Fruit fly (Drosophila melanogaster) whole organism, embryonic: Measurements from ENCODE around the gene CG44838.

Experiments
- CG10209 ChIP-seq: fragments of 200-800 bp; sonication (Bioruptor generic); optimal IDR thresholded peaks from 3 replicates; lab custom pipeline; 2017; ENCODE audit warnings: missing biosample characterization, mild to moderate bottlenecking, missing genetic modification characterization, missing genetic modification reagents
- CG10462 ChIP-seq: fragments of 200-800 bp; sonication (Bioruptor generic); optimal IDR thresholded peaks from 2 replicates; lab custom pipeline; 2016; ENCODE audit warnings: missing biosample characterization, missing genetic modification characterization
- CG11085 ChIP-seq: fragments of 200-800 bp; sonication (Bioruptor generic); IDR thresholded peaks from 2 replicates; pipeline ENCODE4 v1.3.6; 2022; ENCODE audit warnings: missing biosample characterization, missing genetic modification characterization
- CG11456 ChIP-seq: fragments of 200-800 bp; sonication (Bioruptor generic); IDR thresholded peaks from 3 replicates; pipeline ENCODE4 v1.3.6; 2022; ENCODE audit warnings: missing biosample characterization, missing genetic modification characterization
- CG12155 ChIP-seq: fragments of 200-800 bp; sonication (Bioruptor generic); optimal IDR thresholded peaks from 3 replicates; lab custom pipeline; 2016; ENCODE audit warnings: missing biosample characterization, missing genetic modification characterization
- CG13624 ChIP-seq: fragments of 200-800 bp; sonication (Bioruptor generic); optimal IDR thresholded peaks from 2 replicates; lab custom pipeline; 2016; ENCODE audit warnings: missing biosample characterization, missing genetic modification characterization
- CG13775 ChIP-seq: fragments of 200-800 bp; sonication (Bioruptor generic); optimal IDR thresholded peaks from 3 replicates; lab custom pipeline; 2017; ENCODE audit warnings: missing biosample characterization, mild to moderate bottlenecking, missing genetic modification characterization
- CG14860 ChIP-seq: fragments of 200-800 bp; sonication (Bioruptor generic); IDR thresholded peaks from 3 replicates; pipeline ENCODE4 v1.3.6; 2022; ENCODE audit warnings: missing biosample characterization, missing genetic modification characterization; ENCODE audit not compliant: partially characterized antibody
- CG15269 ChIP-seq: fragments of 200-800 bp; sonication (Bioruptor generic); optimal IDR thresholded peaks from 2 replicates; lab custom pipeline; 2018; ENCODE audit warnings: missing biosample characterization, mild to moderate bottlenecking, missing genetic modification characterization, moderate library complexity
- CG15514 ChIP-seq: fragments of 200-800 bp; sonication (Bioruptor generic); optimal IDR thresholded peaks from 3 replicates; lab custom pipeline; 2017; ENCODE audit warnings: missing biosample characterization, missing genetic modification characterization, mild to moderate bottlenecking, moderate library complexity, missing genetic modification reagents
- CG15696 ChIP-seq: fragments of 200-800 bp; sonication (Bioruptor generic); optimal IDR thresholded peaks from 2 replicates; lab custom pipeline; 2019; ENCODE audit warnings: missing biosample characterization, mild to moderate bottlenecking, missing genetic modification characterization, moderate library complexity
- CG1602 ChIP-seq: fragments of 200-800 bp; sonication (Bioruptor generic); optimal IDR thresholded peaks from 3 replicates; lab custom pipeline; 2016; ENCODE audit warnings: missing biosample characterization, missing genetic modification characterization
- CG1603 ChIP-seq: fragments of 200-800 bp; sonication (Bioruptor generic); optimal IDR thresholded peaks from 2 replicates; lab custom pipeline; 2019; ENCODE audit warnings: missing biosample characterization, mild to moderate bottlenecking, missing genetic modification characterization, moderate library complexity
- CG17385 ChIP-seq: fragments of 200-800 bp; sonication (Bioruptor generic); optimal IDR thresholded peaks from 3 replicates; lab custom pipeline; 2018; ENCODE audit warnings: missing biosample characterization, mild to moderate bottlenecking, missing genetic modification characterization
- CG18262 ChIP-seq: fragments of 200-800 bp; optimal IDR thresholded peaks from 3 replicates; lab custom pipeline; 2019; ENCODE audit warnings: missing biosample characterization, mild to moderate bottlenecking, missing genetic modification characterization, moderate library complexity
- CG18764 ChIP-seq: fragments of 200-800 bp; sonication (Bioruptor generic); optimal IDR thresholded peaks from 3 replicates; lab custom pipeline; 2016; ENCODE audit warnings: missing biosample characterization, missing genetic modification characterization
- CG3163 ChIP-seq: fragments of 200-800 bp; sonication (Bioruptor generic); optimal IDR thresholded peaks from 3 replicates; lab custom pipeline; 2016; ENCODE audit warnings: missing biosample characterization, missing genetic modification characterization
- CG7928 ChIP-seq: fragments of 200-800 bp; sonication (Bioruptor generic); optimal IDR thresholded peaks from 2 replicates; lab custom pipeline; 2017; ENCODE audit warnings: missing biosample characterization, mild to moderate bottlenecking, missing genetic modification characterization
- CG7963 ChIP-seq: fragments of 200-800 bp; sonication (Bioruptor generic); IDR thresholded peaks from 3 replicates; pipeline ENCODE4 v1.3.6; 2022; ENCODE audit warnings: missing biosample characterization, missing genetic modification characterization; ENCODE audit not compliant: partially characterized antibody
- CG7987 ChIP-seq: fragments of 200-800 bp; sonication (Bioruptor generic); optimal IDR thresholded peaks from 2 replicates; lab custom pipeline; 2018; ENCODE audit warnings: missing biosample characterization, mild to moderate bottlenecking, missing genetic modification characterization, moderate library complexity
- CG8089 ChIP-seq: fragments of 200-800 bp; sonication (Bioruptor generic); optimal IDR thresholded peaks from 3 replicates; lab custom pipeline; 2016; ENCODE audit warnings: missing biosample characterization, missing genetic modification characterization
- CG8388 ChIP-seq: fragments of 200-800 bp; sonication (Bioruptor generic); optimal IDR thresholded peaks from 2 replicates; lab custom pipeline; 2019; ENCODE audit warnings: missing biosample characterization, mild to moderate bottlenecking, missing genetic modification characterization, moderate library complexity
- CG9215 ChIP-seq: fragments of 200-800 bp; sonication (Bioruptor generic); IDR thresholded peaks from 2 replicates; pipeline ENCODE4 v1.3.6; 2022; ENCODE audit warnings: missing biosample characterization, missing genetic modification characterization
- CkIIα-i1 ChIP-seq: fragments of 200-800 bp; sonication (Bioruptor generic); IDR thresholded peaks from 2 replicates; pipeline ENCODE4 v1.3.6; 2022; ENCODE audit warnings: missing biosample characterization, missing genetic modification characterization
- CoRest ChIP-seq: fragments of 200-800 bp; sonication (Bioruptor generic); optimal IDR thresholded peaks from 3 replicates; lab custom pipeline; 2018; ENCODE audit warnings: missing biosample characterization, mild to moderate bottlenecking, missing genetic modification characterization, moderate library complexity
- Doc3 ChIP-seq: fragments of 200-800 bp; sonication (Bioruptor generic); IDR thresholded peaks from 3 replicates; pipeline ENCODE4 v1.3.6; 2022; ENCODE audit warnings: missing biosample characterization, missing genetic modification characterization; ENCODE audit not compliant: partially characterized antibody
- ERR ChIP-seq: fragments of 200-800 bp; sonication (Bioruptor generic); optimal IDR thresholded peaks from 2 replicates; lab custom pipeline; 2016; ENCODE audit warnings: missing biosample characterization, missing genetic modification characterization
- Fer3 ChIP-seq: fragments of 200-800 bp; sonication (Bioruptor generic); optimal IDR thresholded peaks from 2 replicates; lab custom pipeline; 2018; ENCODE audit warnings: missing biosample characterization, mild to moderate bottlenecking, missing genetic modification characterization, moderate library complexity
- HLH54F ChIP-seq: fragments of 200-800 bp; sonication (Bioruptor generic); optimal IDR thresholded peaks from 3 replicates; lab custom pipeline; 2016; ENCODE audit warnings: missing biosample characterization, missing genetic modification characterization
- Jarid2 ChIP-seq: fragments of 200-800 bp; sonication (Bioruptor generic); optimal IDR thresholded peaks from 3 replicates; lab custom pipeline; 2017; ENCODE audit warnings: mild to moderate bottlenecking, missing biosample characterization, missing genetic modification reagents, missing genetic modification characterization
- Lim3 ChIP-seq: fragments of 200-800 bp; sonication (Bioruptor generic); IDR thresholded peaks from 2 replicates; pipeline ENCODE4 v1.3.6; 2022; ENCODE audit warnings: missing biosample characterization, missing genetic modification characterization
- Poxn ChIP-seq: fragments of 200-800 bp; sonication (Bioruptor generic); IDR thresholded peaks from 2 replicates; pipeline ENCODE4 v1.3.6; 2022; ENCODE audit warnings: missing biosample characterization, missing genetic modification characterization
- ci ChIP-seq: fragments of 200-800 bp; sonication (Bioruptor generic); IDR thresholded peaks from 3 replicates; pipeline ENCODE4 v1.3.6; 2022; ENCODE audit warnings: missing biosample characterization, missing genetic modification characterization
- disco-r ChIP-seq: fragments of 200-800 bp; sonication (Bioruptor generic); optimal IDR thresholded peaks from 2 replicates; lab custom pipeline; 2016; ENCODE audit warnings: missing biosample characterization, missing genetic modification characterization
- ems ChIP-seq: fragments of 200-800 bp; sonication (Bioruptor generic); optimal IDR thresholded peaks from 3 replicates; lab custom pipeline; 2016; ENCODE audit warnings: missing biosample characterization, missing genetic modification characterization
- fu2 ChIP-seq: fragments of 200-800 bp; sonication (Bioruptor generic); optimal IDR thresholded peaks from 2 replicates; lab custom pipeline; 2016; ENCODE audit warnings: missing biosample characterization, missing genetic modification characterization
- gce ChIP-seq: fragments of 200-800 bp; sonication (Bioruptor generic); IDR thresholded peaks from 3 replicates; pipeline ENCODE4 v1.3.6; 2022; ENCODE audit warnings: missing biosample characterization, missing genetic modification characterization
- gcm2 ChIP-seq: fragments of 200-800 bp; sonication (Bioruptor generic); optimal IDR thresholded peaks from 2 replicates; lab custom pipeline; 2016; ENCODE audit warnings: missing biosample characterization, missing genetic modification characterization
- gsb-n ChIP-seq: fragments of 200-800 bp; sonication (Bioruptor generic); optimal IDR thresholded peaks from 3 replicates; lab custom pipeline; 2018; ENCODE audit warnings: missing biosample characterization, mild to moderate bottlenecking, missing genetic modification characterization
- hbn ChIP-seq: fragments of 200-800 bp; sonication (Bioruptor generic); IDR thresholded peaks from 2 replicates; pipeline ENCODE4 v1.3.6; 2022; ENCODE audit warnings: missing biosample characterization, missing genetic modification characterization; ENCODE audit not compliant: partially characterized antibody
- klu ChIP-seq: fragments of 200-800 bp; sonication (Bioruptor generic); IDR thresholded peaks from 2 replicates; pipeline ENCODE4 v1.3.6; 2022; ENCODE audit warnings: missing biosample characterization, missing genetic modification characterization
- lilli ChIP-seq: fragments of 200-800 bp; sonication (Bioruptor generic); optimal IDR thresholded peaks from 3 replicates; lab custom pipeline; 2016; ENCODE audit warnings: missing biosample characterization, missing genetic modification characterization
- pnt ChIP-seq: fragments of 200-800 bp; sonication (Bioruptor generic); optimal IDR thresholded peaks from 3 replicates; lab custom pipeline; 2016; ENCODE audit warnings: missing biosample characterization, missing genetic modification characterization
- ranshi ChIP-seq: fragments of 200-800 bp; sonication (Bioruptor generic); IDR thresholded peaks from 2 replicates; pipeline ENCODE4 v1.3.6; 2022; ENCODE audit warnings: missing biosample characterization, missing genetic modification characterization
- rib ChIP-seq: fragments of 200-800 bp; sonication (Bioruptor generic); IDR thresholded peaks from 2 replicates; pipeline ENCODE4 v1.3.6; 2022; ENCODE audit warnings: missing biosample characterization, missing genetic modification characterization
- slp2 ChIP-seq: fragments of 200-800 bp; sonication (Bioruptor generic); optimal IDR thresholded peaks from 2 replicates; lab custom pipeline; 2016; ENCODE audit warnings: missing biosample characterization, missing genetic modification characterization
- tin ChIP-seq: fragments of 200-800 bp; sonication (Bioruptor generic); optimal IDR thresholded peaks from 3 replicates; lab custom pipeline; 2016; ENCODE audit warnings: missing biosample characterization, missing genetic modification characterization
- vnd ChIP-seq: fragments of 200-800 bp; sonication (Bioruptor generic); IDR thresholded peaks from 3 replicates; pipeline ENCODE4 v1.3.6; 2022; ENCODE audit warnings: missing biosample characterization, missing genetic modification characterization; ENCODE audit not compliant: partially characterized antibody
- wdn ChIP-seq: fragments of 200-800 bp; sonication (Bioruptor generic); IDR thresholded peaks from 2 replicates; pipeline ENCODE4 v1.3.6; 2022; ENCODE audit warnings: missing biosample characterization, missing genetic modification characterization
- zfh1 ChIP-seq: fragments of 200-800 bp; sonication (Bioruptor generic); IDR thresholded peaks from 3 replicates; pipeline ENCODE4 v1.3.6; 2022; ENCODE audit warnings: missing biosample characterization, missing genetic modification characterization

The CG44838 gene

dm6 chr3L:9441907-9442479 lies 18.9 kb upstream of the CG44838 start, which contains the start of the genes Bet3 and Nf-YA (continued):
- TF ChIP-seq hbn (peak; percentile 87), gsb-n (tag; lab: Kevin White, UChicago) (peak; percentile 26), ranshi (peak; percentile 32; the same call in 1 of the 2 replicates), pnt (GFP tag; lab: Kevin White, UChicago) (peak; percentile 49), CoRest (peak; percentile 61), zfh1 (GFP tag; lab: Robert Waterston, UW) (no peak; the same call in 2 of the 3 replicates), CG13624 (GFP tag; lab: Kevin White, UChicago) (peak; percentile 71), CG7928 (GFP tag; lab: Kevin White, UChicago) (peak; percentile 97), fu2 (GFP tag; lab: Kevin White, UChicago) (peak; percentile 41), ems (peak; percentile 29), ERR (GFP tag; lab: Kevin White, UChicago) (no peak), CG15696 (tag; lab: Kevin White, UChicago) (peak; percentile 55), lilli (GFP tag; lab: Kevin White, UChicago) (peak; percentile 70), CG14860 (peak; percentile 84), vnd (GFP tag; lab: Robert Waterston, UW) (peak; percentile 76), CkIIα-i1 (no peak), Lim3 (no peak), rib (GFP tag; lab: Robert Waterston, UW) (peak; percentile 35; the same call in 1 of the 2 replicates), CG18764 (GFP tag; lab: Kevin White, UChicago) (peak; percentile 6), CG11456 (peak; percentile 79), Poxn (GFP tag; lab: Robert Waterston, UW) (no peak), tin (peak; percentile 72), CG7987 (peak; percentile 35), CG13775 (GFP tag; lab: Kevin White, UChicago) (peak; percentile 49), CG15514 (GFP tag; lab: Kevin White, UChicago) (peak; percentile 82), CG8388 (GFP tag; lab: Kevin White, UChicago) (peak; percentile 21), CG17385 (peak; percentile 8), CG1603 (tag; lab: Kevin White, UChicago) (peak; percentile 79), CG9215 (GFP tag; lab: Robert Waterston, UW) (peak; percentile 38; the same call in 1 of the 2 replicates), Fer3 (tag; lab: Kevin White, UChicago) (peak; percentile 16), CG12155 (peak; percentile 42), wdn (GFP tag; lab: Robert Waterston, UW) (peak; percentile 26; the same call in 1 of the 2 replicates), CG8089 (GFP tag; lab: Kevin White, UChicago) (peak; percentile 3), CG3163 (peak; percentile 17), ci (GFP tag; lab: Robert Waterston, UW) (no peak; the same call in 1 of the 3 replicates), CG10462 (GFP tag; lab: Kevin White, UChicago) (no peak), CG10209 (peak; percentile 36), Jarid2 (peak; percentile 20), klu (no peak), disco-r (GFP tag; lab: Kevin White, UChicago) (no peak), CG11085 (GFP tag; lab: Robert Waterston, UW) (peak; percentile 57; the same call in 1 of the 2 replicates), Doc3 (GFP tag; lab: Robert Waterston, UW) (peak; percentile 80), gcm2 (GFP tag; lab: Kevin White, UChicago) (no peak), gce (GFP tag; lab: Robert Waterston, UW) (no peak), CG1602 (GFP tag; lab: Kevin White, UChicago) (peak; percentile 2), slp2 (GFP tag; lab: Kevin White, UChicago) (peak; percentile 27), CG18262 (tag; lab: Kevin White, UChicago) (peak; percentile 28), CG15269 (tag; lab: Kevin White, UChicago) (peak; percentile 39), HLH54F (GFP tag; lab: Kevin White, UChicago) (peak; percentile 50), CG7963 (GFP tag; lab: Robert Waterston, UW) (peak; percentile 72; the same call in 2 of the 3 replicates)
